Fruit fly (Drosophila melanogaster) whole organism, pupa: Measurements from ENCODE around the gene TwdlE.

ENCODE experiments used
- CG10348 ChIP-seq: fragments of 200-800 bp; sonication (Bioruptor generic); IDR thresholded peaks from 2 replicates; pipeline ENCODE4 v1.3.6; 2022; ENCODE audit warnings: missing biosample characterization, missing genetic modification characterization
- CG12605 ChIP-seq: fragments of 200-800 bp; sonication (Bioruptor generic); IDR thresholded peaks from 2 replicates; pipeline ENCODE4 v1.3.6; 2022; ENCODE audit warnings: missing biosample characterization, missing genetic modification characterization
- CG13204 ChIP-seq: fragments of 200-800 bp; sonication (Bioruptor generic); optimal IDR thresholded peaks from 2 replicates; lab custom pipeline; 2018; ENCODE audit warnings: missing biosample characterization, mild to moderate bottlenecking, missing genetic modification characterization, moderate library complexity
- CG14655 ChIP-seq: fragments of 200-800 bp; sonication (Bioruptor generic); optimal IDR thresholded peaks from 3 replicates; lab custom pipeline; 2017; ENCODE audit warnings: mild to moderate bottlenecking, missing biosample characterization, missing genetic modification reagents, missing genetic modification characterization
- CG15710 ChIP-seq: fragments of 200-800 bp; sonication (Bioruptor generic); optimal IDR thresholded peaks from 2 replicates; lab custom pipeline; 2018; ENCODE audit warnings: missing biosample characterization, mild to moderate bottlenecking, missing genetic modification characterization, moderate library complexity
- CG17806 ChIP-seq: fragments of 200-800 bp; sonication (Bioruptor generic); optimal IDR thresholded peaks from 2 replicates; lab custom pipeline; 2018; ENCODE audit warnings: missing biosample characterization, mild to moderate bottlenecking, missing genetic modification characterization, moderate library complexity
- CG32121 ChIP-seq: fragments of 200-800 bp; sonication (Bioruptor generic); IDR thresholded peaks from 2 replicates; pipeline ENCODE4 v1.3.6; 2022; ENCODE audit warnings: missing biosample characterization, missing genetic modification characterization
- CG34367 ChIP-seq: fragments of 200-800 bp; sonication (Bioruptor generic); optimal IDR thresholded peaks from 2 replicates; lab custom pipeline; 2018; ENCODE audit warnings: missing biosample characterization, mild to moderate bottlenecking, missing genetic modification characterization
- CG4496 ChIP-seq: fragments of 200-800 bp; sonication (Bioruptor generic); IDR thresholded peaks from 3 replicates; pipeline ENCODE4 v1.3.6; 2022; ENCODE audit warnings: missing biosample characterization, missing genetic modification characterization
- CG8159 ChIP-seq: fragments of 200-800 bp; sonication (Bioruptor generic); optimal IDR thresholded peaks from 3 replicates; lab custom pipeline; 2018; ENCODE audit warnings: missing biosample characterization, mild to moderate bottlenecking, missing genetic modification characterization, moderate library complexity
- CG8301 ChIP-seq: fragments of 200-800 bp; sonication (Bioruptor generic); optimal IDR thresholded peaks from 2 replicates; lab custom pipeline; 2018; ENCODE audit warnings: missing biosample characterization, mild to moderate bottlenecking, missing genetic modification characterization
- CG9948 ChIP-seq: fragments of 200-800 bp; sonication (Bioruptor generic); optimal IDR thresholded peaks from 2 replicates; lab custom pipeline; 2018; ENCODE audit warnings: missing biosample characterization, mild to moderate bottlenecking, missing genetic modification characterization, moderate library complexity
- D1 ChIP-seq: fragments of 200-800 bp; sonication (Bioruptor generic); optimal IDR thresholded peaks from 2 replicates; lab custom pipeline; 2018; ENCODE audit warnings: missing biosample characterization, mild to moderate bottlenecking, missing genetic modification characterization, moderate library complexity
- EcR ChIP-seq: fragments of 200-800 bp; sonication (Bioruptor generic); optimal IDR thresholded peaks from 3 replicates; lab custom pipeline; 2019; ENCODE audit warnings: missing biosample characterization, missing genetic modification characterization, mild to moderate bottlenecking, moderate library complexity, missing genetic modification reagents
- Ets98B ChIP-seq: fragments of 200-800 bp; sonication (Bioruptor generic); IDR thresholded peaks from 2 replicates; pipeline ENCODE4 v1.3.6; 2022; ENCODE audit warnings: missing biosample characterization, missing genetic modification characterization
- Pif1A ChIP-seq: fragments of 200-800 bp; sonication (Bioruptor generic); optimal IDR thresholded peaks from 3 replicates; lab custom pipeline; 2016; ENCODE audit warnings: missing biosample characterization, missing genetic modification characterization
- Pif1B ChIP-seq: fragments of 200-800 bp; sonication (Bioruptor generic); optimal IDR thresholded peaks from 3 replicates; lab custom pipeline; 2016; ENCODE audit warnings: missing biosample characterization, missing genetic modification characterization
- Snoo ChIP-seq: fragments of 200-800 bp; sonication (Bioruptor generic); optimal IDR thresholded peaks from 3 replicates; lab custom pipeline; 2017; ENCODE audit warnings: missing biosample characterization, mild to moderate bottlenecking, missing genetic modification characterization, inconsistent platforms
- fd96Ca ChIP-seq: fragments of 200-800 bp; sonication (Bioruptor generic); IDR thresholded peaks from 3 replicates; pipeline ENCODE4 v1.3.6; 2022; ENCODE audit warnings: missing biosample characterization, missing genetic modification characterization
- gl ChIP-seq: fragments of 200-800 bp; sonication (Bioruptor generic); optimal IDR thresholded peaks from 2 replicates; lab custom pipeline; 2018; ENCODE audit warnings: missing biosample characterization, mild to moderate bottlenecking, missing genetic modification characterization
- rn ChIP-seq: fragments of 200-800 bp; sonication (Bioruptor generic); IDR thresholded peaks from 2 replicates; pipeline ENCODE4 v1.3.6; 2022; ENCODE audit warnings: missing biosample characterization, missing genetic modification characterization

TwdlE gene

dm6 chr2L:7898581-7898980 lies 37.9 kb upstream of the TwdlE start:
- TF ChIP-seq CG34367 (tag; lab: Kevin White, UChicago): peak; percentile 86
- TF ChIP-seq CG8159 (tag; lab: Kevin White, UChicago): peak; percentile 85
- TF ChIP-seq CG14655: peak; percentile 87
- peak; percentile 64 for TF ChIP-seq rn (GFP tag; lab: Robert Waterston, UW)
- peak; percentile 91 for TF ChIP-seq CG17806 (tag; lab: Kevin White, UChicago)
- TF ChIP-seq CG10348 (GFP tag; lab: Robert Waterston, UW): no peak
- peak; percentile 74 for TF ChIP-seq gl (tag; lab: Kevin White, UChicago)
- peak; percentile 64 for TF ChIP-seq Snoo (tag; lab: Kevin White, UChicago)
- TF ChIP-seq Pif1B: peak; percentile 49
- TF ChIP-seq CG32121 (GFP tag; lab: Robert Waterston, UW): peak; percentile 69
- peak; percentile 83 for TF ChIP-seq Ets98B (GFP tag; lab: Robert Waterston, UW)
- TF ChIP-seq CG8301 (tag; lab: Kevin White, UChicago): peak; percentile 88
- TF ChIP-seq Pif1A (GFP tag; lab: Kevin White, UChicago): peak; percentile 79
- TF ChIP-seq CG4496 (GFP tag; lab: Robert Waterston, UW): peak; percentile 92
- TF ChIP-seq fd96Ca (GFP tag; lab: Robert Waterston, UW): peak; percentile 89
- peak; percentile 86 for TF ChIP-seq CG9948
- peak; percentile 71 for TF ChIP-seq CG13204
- peak; percentile 56 for TF ChIP-seq CG12605 (GFP tag; lab: Robert Waterston, UW)
- peak; percentile 49 for TF ChIP-seq D1
- TF ChIP-seq CG15710: peak; percentile 80
- no peak for TF ChIP-seq EcR (GFP tag; lab: Kevin White, UChicago)

dm6 chr2L:7897245-7897644 lies 36.6 kb upstream of the TwdlE start:
- TF ChIP-seq CG4496 (GFP tag; lab: Robert Waterston, UW) (peak; percentile 24; the same call in 1 of the 3 replicates), CG32121 (GFP tag; lab: Robert Waterston, UW) (no peak), CG9948 (peak; percentile 70), Pif1A (GFP tag; lab: Kevin White, UChicago) (peak; percentile 57), CG8301 (tag; lab: Kevin White, UChicago) (peak; percentile 70), Pif1B (peak; percentile 68), Snoo (tag; lab: Kevin White, UChicago) (peak; percentile 64), CG15710 (peak; percentile 45), CG14655 (peak; percentile 69), CG8159 (tag; lab: Kevin White, UChicago) (peak; percentile 60), EcR (GFP tag; lab: Kevin White, UChicago) (no peak), rn (GFP tag; lab: Robert Waterston, UW) (no peak; the same call in 1 of the 2 replicates), D1 (no peak), Ets98B (GFP tag; lab: Robert Waterston, UW) (peak; percentile 55; the same call in 1 of the 2 replicates), CG34367 (tag; lab: Kevin White, UChicago) (peak; percentile 56), gl (tag; lab: Kevin White, UChicago) (peak; percentile 1), fd96Ca (GFP tag; lab: Robert Waterston, UW) (no peak), CG17806 (tag; lab: Kevin White, UChicago) (peak; percentile 74)

- no peak for TF ChIP-seq CG9948
- TF ChIP-seq EcR (GFP tag; lab: Kevin White, UChicago): no peak
- no peak for TF ChIP-seq rn (GFP tag; lab: Robert Waterston, UW)
- TF ChIP-seq D1: peak; percentile 91
Observed at dm6 chr2L:7890654-7891114, 30.0 kb upstream of the TwdlE start, which contains the start of gene Spn28Db. TSS of gene Spn28Db (minus strand) at chr2L:7890704.

- TF ChIP-seq CG17806 (tag; lab: Kevin White, UChicago) (no peak), Pif1B (no peak), CG34367 (tag; lab: Kevin White, UChicago) (no peak), fd96Ca (GFP tag; lab: Robert Waterston, UW) (no peak), CG9948 (no peak), CG12605 (GFP tag; lab: Robert Waterston, UW) (no peak), Pif1A (GFP tag; lab: Kevin White, UChicago) (no peak), rn (GFP tag; lab: Robert Waterston, UW) (no peak), CG14655 (no peak), CG32121 (GFP tag; lab: Robert Waterston, UW) (no peak), CG4496 (GFP tag; lab: Robert Waterston, UW) (no peak), Ets98B (GFP tag; lab: Robert Waterston, UW) (no peak), gl (tag; lab: Kevin White, UChicago) (no peak), CG10348 (GFP tag; lab: Robert Waterston, UW) (no peak), EcR (GFP tag; lab: Kevin White, UChicago) (no peak)
Observed at dm6 chr2L:7889029-7889428, 28.4 kb upstream of the TwdlE start, which contains the start of gene Spn28Da. TSS of gene Spn28Da (minus strand) at chr2L:7889129.

dm6 chr2L:7887333-7887732 lies 26.7 kb upstream of the TwdlE start, which contains the start of gene CG7102:
TSS of gene CG7102 (minus strand) at chr2L:7887513.
- TF ChIP-seq EcR (GFP tag; lab: Kevin White, UChicago) (no peak), CG15710 (no peak), CG8159 (tag; lab: Kevin White, UChicago) (no peak), D1 (no peak), fd96Ca (GFP tag; lab: Robert Waterston, UW) (no peak), Pif1A (GFP tag; lab: Kevin White, UChicago) (no peak), Ets98B (GFP tag; lab: Robert Waterston, UW) (no peak), gl (tag; lab: Kevin White, UChicago) (no peak), CG32121 (GFP tag; lab: Robert Waterston, UW) (no peak), CG9948 (no peak), rn (GFP tag; lab: Robert Waterston, UW) (no peak)

dm6 chr2L:7885952-7886351 lies 25.3 kb upstream of the TwdlE start:
- TF ChIP-seq D1: no peak
- TF ChIP-seq fd96Ca (GFP tag; lab: Robert Waterston, UW): no peak
- no peak for TF ChIP-seq CG14655
